Worm (Caenorhabditis elegans) whole organism, midembryonic: ENCODE measurements around the gene ZC262.2.

Experiments used
- T22C8.4 ChIP-seq: fragments of 200-800 bp; sonication (Bioruptor generic); IDR thresholded peaks from 2 replicates; pipeline ENCODE4 v1.3.6; 2022; ENCODE audit warnings: missing genetic modification characterization, missing compliant biosample characterization
- cog-1 ChIP-seq: sonication (generic microtip); optimal IDR thresholded peaks from 2 replicates; lab custom pipeline; 2016; ENCODE audit warnings: missing genetic modification characterization, missing compliant biosample characterization
- flt-1 ChIP-seq: fragments of 200-800 bp; sonication (Bioruptor generic); IDR thresholded peaks from 2 replicates; pipeline ENCODE4 v1.3.6; 2022; ENCODE audit warnings: missing genetic modification characterization, missing compliant biosample characterization
- klf-2 ChIP-seq: fragments of 200-800 bp; sonication (Bioruptor generic); conservative IDR thresholded peaks from 2 replicates; pipeline ENCODE4 v1.3.6; 2022; ENCODE audit warnings: missing genetic modification reagents, missing genetic modification characterization, missing compliant biosample characterization
- med-1 ChIP-seq: sonication (generic microtip); optimal IDR thresholded peaks from 2 replicates; lab custom pipeline; 2017; ENCODE audit warnings: missing genetic modification characterization, mild to moderate bottlenecking, missing compliant biosample characterization, antibody characterized with exemption, missing genetic modification reagents; ENCODE audit not compliant: insufficient read depth
- ref-1 ChIP-seq: fragments of 200-800 bp; sonication (Bioruptor generic); conservative IDR thresholded peaks from 2 replicates; pipeline ENCODE4 v1.3.6; 2022; ENCODE audit warnings: missing genetic modification reagents, missing genetic modification characterization, missing compliant biosample characterization
- tab-1 ChIP-seq: fragments of 200-800 bp; sonication (Bioruptor generic); IDR thresholded peaks from 2 replicates; pipeline ENCODE4 v1.3.6; 2022; ENCODE audit warnings: missing genetic modification characterization, missing compliant biosample characterization
- ztf-23 ChIP-seq: fragments of 200-800 bp; sonication (Bioruptor generic); IDR thresholded peaks from 2 replicates; pipeline ENCODE4 v1.3.6; 2022; ENCODE audit warnings: missing genetic modification reagents, missing genetic modification characterization, missing compliant biosample characterization
- ztf-29 ChIP-seq: fragments of 200-800 bp; sonication (Bioruptor generic); IDR thresholded peaks from 2 replicates; pipeline ENCODE4 v1.3.6; 2022; ENCODE audit warnings: missing genetic modification reagents, missing genetic modification characterization, missing compliant biosample characterization

ZC262.2 gene

ce11 chrIII:8331779-8332178, at the start of gene ZC262.2, which contains the start of gene mrps-18A:
TSS of gene ZC262.2 (plus strand) at chrIII:8332062.
TSS of gene mrps-18A (minus strand) at chrIII:8331919.
- TF ChIP-seq ztf-23 (GFP tag; lab: Robert Waterston, UW) (no peak), ztf-29 (GFP tag; lab: Robert Waterston, UW) (no peak), cog-1 (tag; lab: Kevin White, UChicago) (no peak), flt-1 (GFP tag; lab: Robert Waterston, UW) (no peak), ref-1 (GFP tag; lab: Robert Waterston, UW) (no peak), T22C8.4 (GFP tag; lab: Robert Waterston, UW) (no peak), klf-2 (no peak)

ce11 chrIII:8283525-8283924, 48.3 kb upstream of the ZC262.2 start:
- TF ChIP-seq klf-2 (no peak), ztf-29 (GFP tag; lab: Robert Waterston, UW) (no peak), flt-1 (GFP tag; lab: Robert Waterston, UW) (no peak), tab-1 (GFP tag; lab: Robert Waterston, UW) (no peak), ztf-23 (GFP tag; lab: Robert Waterston, UW) (no peak), ref-1 (GFP tag; lab: Robert Waterston, UW) (no peak), T22C8.4 (GFP tag; lab: Robert Waterston, UW) (no peak), cog-1 (tag; lab: Kevin White, UChicago) (no peak), med-1 (no peak)

ce11 chrIII:8286003-8286402, 45.9 kb upstream of the ZC262.2 start:
- no peak for TF ChIP-seq med-1
- no peak for TF ChIP-seq cog-1 (tag; lab: Kevin White, UChicago)
- TF ChIP-seq T22C8.4 (GFP tag; lab: Robert Waterston, UW), result no peak
- no peak for TF ChIP-seq flt-1 (GFP tag; lab: Robert Waterston, UW)
- TF ChIP-seq klf-2, result no peak
- TF ChIP-seq ztf-29 (GFP tag; lab: Robert Waterston, UW), result no peak
- no peak for TF ChIP-seq tab-1 (GFP tag; lab: Robert Waterston, UW)
- no peak for TF ChIP-seq ref-1 (GFP tag; lab: Robert Waterston, UW)
- no peak for TF ChIP-seq ztf-23 (GFP tag; lab: Robert Waterston, UW)

- TF ChIP-seq ztf-29 (GFP tag; lab: Robert Waterston, UW) (no peak), flt-1 (GFP tag; lab: Robert Waterston, UW) (no peak), klf-2 (no peak), ztf-23 (GFP tag; lab: Robert Waterston, UW) (no peak), T22C8.4 (GFP tag; lab: Robert Waterston, UW) (no peak), tab-1 (GFP tag; lab: Robert Waterston, UW) (no peak), med-1 (no peak), ref-1 (GFP tag; lab: Robert Waterston, UW) (no peak), cog-1 (tag; lab: Kevin White, UChicago) (no peak)
Measured at ce11 chrIII:8286824-8287223, 45.0 kb upstream of the ZC262.2 start.

- 0 out of 2 replicates have a peak, but pooled peaks have one; percentile 16 for TF ChIP-seq ztf-23 (GFP tag; lab: Robert Waterston, UW)
- no peak for TF ChIP-seq ztf-29 (GFP tag; lab: Robert Waterston, UW)
- TF ChIP-seq klf-2, result no peak
- TF ChIP-seq med-1, result no peak
- TF ChIP-seq tab-1 (GFP tag; lab: Robert Waterston, UW), result no peak
- TF ChIP-seq ref-1 (GFP tag; lab: Robert Waterston, UW), result no peak
- TF ChIP-seq cog-1 (tag; lab: Kevin White, UChicago), result no peak
- peak; percentile 52; the same call in 1 of the 2 replicates for TF ChIP-seq flt-1 (GFP tag; lab: Robert Waterston, UW)
- TF ChIP-seq T22C8.4 (GFP tag; lab: Robert Waterston, UW), result no peak
Measured at ce11 chrIII:8287519-8287918, 44.3 kb upstream of the ZC262.2 start.

- TF ChIP-seq med-1 (no peak), tab-1 (GFP tag; lab: Robert Waterston, UW) (no peak), flt-1 (GFP tag; lab: Robert Waterston, UW) (no peak), ref-1 (GFP tag; lab: Robert Waterston, UW) (no peak), klf-2 (no peak), ztf-23 (GFP tag; lab: Robert Waterston, UW) (no peak), T22C8.4 (GFP tag; lab: Robert Waterston, UW) (no peak), ztf-29 (GFP tag; lab: Robert Waterston, UW) (no peak), cog-1 (tag; lab: Kevin White, UChicago) (no peak)
Measured at ce11 chrIII:8289181-8289580, 42.7 kb upstream of the ZC262.2 start.

- TF ChIP-seq ztf-29 (GFP tag; lab: Robert Waterston, UW) (no peak), flt-1 (GFP tag; lab: Robert Waterston, UW) (no peak), ref-1 (GFP tag; lab: Robert Waterston, UW) (no peak), klf-2 (no peak), ztf-23 (GFP tag; lab: Robert Waterston, UW) (no peak), med-1 (no peak), tab-1 (GFP tag; lab: Robert Waterston, UW) (no peak), T22C8.4 (GFP tag; lab: Robert Waterston, UW) (no peak), cog-1 (tag; lab: Kevin White, UChicago) (no peak)
Measured at ce11 chrIII:8291268-8292032, 40.4 kb upstream of the ZC262.2 start.

- TF ChIP-seq tab-1 (GFP tag; lab: Robert Waterston, UW), result no peak
- no peak for TF ChIP-seq flt-1 (GFP tag; lab: Robert Waterston, UW)
- TF ChIP-seq klf-2, result no peak
- no peak for TF ChIP-seq ztf-23 (GFP tag; lab: Robert Waterston, UW)
Measured at ce11 chrIII:8293260-8293659, 38.6 kb upstream of the ZC262.2 start.

ce11 chrIII:8298216-8298920, 33.5 kb upstream of the ZC262.2 start:
- TF ChIP-seq flt-1 (GFP tag; lab: Robert Waterston, UW), result no peak
- no peak for TF ChIP-seq med-1
- TF ChIP-seq T22C8.4 (GFP tag; lab: Robert Waterston, UW), result no peak
- no peak for TF ChIP-seq ztf-29 (GFP tag; lab: Robert Waterston, UW)
- TF ChIP-seq cog-1 (tag; lab: Kevin White, UChicago), result no peak
- no peak for TF ChIP-seq tab-1 (GFP tag; lab: Robert Waterston, UW)
- no peak for TF ChIP-seq ztf-23 (GFP tag; lab: Robert Waterston, UW)
- no peak for TF ChIP-seq ref-1 (GFP tag; lab: Robert Waterston, UW)
- TF ChIP-seq klf-2, result no peak
